Worm (Caenorhabditis elegans) whole organism, young adult: ENCODE data around the gene F44E2.6.

Experiments used
- B0019.2 ChIP-seq: fragments of 200-800 bp; sonication (Bioruptor generic); conservative IDR thresholded peaks from 2 replicates; pipeline ENCODE4 v1.3.6; 2022; ENCODE audit warnings: missing genetic modification reagents, missing genetic modification characterization, missing compliant biosample characterization
- B0261.1 ChIP-seq: sonication (generic microtip); optimal IDR thresholded peaks from 2 replicates; lab custom pipeline; 2016; ENCODE audit warnings: mild to moderate bottlenecking, missing genetic modification characterization, moderate library complexity, missing compliant biosample characterization
- T07F8.4 ChIP-seq: sonication (generic microtip); optimal IDR thresholded peaks from 2 replicates; lab custom pipeline; 2016; ENCODE audit warnings: mild to moderate bottlenecking, missing genetic modification characterization, moderate library complexity, missing compliant biosample characterization
- ama-1 ChIP-seq, 3 experiments: fragments of 150-350 bp in 1 of 3; sonication (generic microtip) in 2 of 3; optimal IDR thresholded peaks; 2 replicates each; lab custom pipeline; 2014 to 2018; ENCODE audit warnings: missing biosample characterization in 2 of 3, missing genetic modification characterization in 2 of 3, missing genetic modification reagents in 2 of 3
- ceh-79 ChIP-seq: sonication (generic microtip); optimal IDR thresholded peaks from 2 replicates; lab custom pipeline; 2017; ENCODE audit warnings: mild to moderate bottlenecking, missing genetic modification characterization, missing compliant biosample characterization
- die-1 ChIP-seq: sonication (generic microtip); optimal IDR thresholded peaks from 2 replicates; lab custom pipeline; 2016; ENCODE audit warnings: missing genotype, mild to moderate bottlenecking, missing genetic modification characterization, missing compliant biosample characterization
- ekl-4 ChIP-seq: fragments of 200-800 bp; sonication (Bioruptor generic); IDR thresholded peaks from 2 replicates; pipeline ENCODE4 v1.3.6; 2022; ENCODE audit warnings: missing genetic modification reagents, missing genetic modification characterization, missing compliant biosample characterization
- rcor-1 ChIP-seq: fragments of 200-800 bp; sonication (Bioruptor generic); IDR thresholded peaks from 2 replicates; pipeline ENCODE4 v1.3.6; 2022; ENCODE audit warnings: missing genetic modification reagents, missing genetic modification characterization, missing compliant biosample characterization
- tlf-1 ChIP-seq: fragments of 200-800 bp; sonication (Bioruptor generic); optimal IDR thresholded peaks from 2 replicates; lab custom pipeline; 2018; ENCODE audit warnings: mild to moderate bottlenecking, missing genetic modification characterization, missing compliant biosample characterization
- unc-62 ChIP-seq: fragments of 150-350 bp; optimal IDR thresholded peaks from 2 replicates; lab custom pipeline; 2014; ENCODE audit warnings: missing biosample characterization, missing genetic modification reagents, missing genetic modification characterization
- xnd-1 ChIP-seq: sonication (generic microtip); optimal IDR thresholded peaks from 2 replicates; lab custom pipeline; 2016; ENCODE audit warnings: missing genotype, missing genetic modification reagents, missing genetic modification characterization, missing compliant biosample characterization

ce11 chrIII:8849507-8849906 lies 4.5 kb upstream of the F44E2.6 start, which contains the start of gene F44E2.8:
- TF ChIP-seq ama-1 (optimal IDR thresholded peaks at IDR 0.05; lab: Kevin White, UChicago) (no peak), ama-1 (GFP tag; optimal IDR thresholded peaks at IDR 0.05; lab: Kevin White, UChicago) (no peak), die-1 (tag; lab: Kevin White, UChicago) (no peak), T07F8.4 (tag; lab: Kevin White, UChicago) (no peak), unc-62 (no peak), ekl-4 (GFP tag; lab: Robert Waterston, UW) (no peak; the same call in 1 of the 2 replicates), rcor-1 (GFP tag; lab: Robert Waterston, UW) (no peak), B0019.2 (no peak), B0261.1 (tag; lab: Kevin White, UChicago) (no peak), tlf-1 (GFP tag; lab: Kevin White, UChicago) (no peak), ceh-79 (tag; lab: Kevin White, UChicago) (no peak), xnd-1 (tag; lab: Kevin White, UChicago) (peak; percentile 14)
